Fruit fly (Drosophila melanogaster) whole organism, embryonic: Measurements from ENCODE around the gene Tis11.

Source experiments
- Adf1 ChIP-seq: fragments of 200-800 bp; sonication (Bioruptor generic); IDR thresholded peaks from 2 replicates; pipeline ENCODE4 v1.3.6; 2022; ENCODE audit warnings: missing biosample characterization, missing genetic modification characterization
- B-H2 ChIP-seq: fragments of 200-800 bp; sonication (Bioruptor generic); optimal IDR thresholded peaks from 2 replicates; lab custom pipeline; 2018; ENCODE audit warnings: missing biosample characterization, mild to moderate bottlenecking, missing genetic modification characterization
- BtbVII ChIP-seq: fragments of 200-800 bp; sonication (Bioruptor generic); optimal IDR thresholded peaks from 3 replicates; lab custom pipeline; 2017; ENCODE audit warnings: missing biosample characterization, mild to moderate bottlenecking, missing genetic modification characterization
- Bteb2 ChIP-seq: fragments of 200-800 bp; sonication (Bioruptor generic); optimal IDR thresholded peaks from 2 replicates; lab custom pipeline; 2016; ENCODE audit warnings: missing biosample characterization, missing genetic modification characterization
- CG11504 ChIP-seq: fragments of 200-800 bp; sonication (Bioruptor generic); optimal IDR thresholded peaks from 3 replicates; lab custom pipeline; 2019; ENCODE audit warnings: missing biosample characterization, mild to moderate bottlenecking, missing genetic modification characterization, moderate library complexity
- CG13775 ChIP-seq: fragments of 200-800 bp; sonication (Bioruptor generic); optimal IDR thresholded peaks from 3 replicates; lab custom pipeline; 2017; ENCODE audit warnings: missing biosample characterization, mild to moderate bottlenecking, missing genetic modification characterization
- CG1603 ChIP-seq: fragments of 200-800 bp; sonication (Bioruptor generic); optimal IDR thresholded peaks from 2 replicates; lab custom pipeline; 2019; ENCODE audit warnings: missing biosample characterization, mild to moderate bottlenecking, missing genetic modification characterization, moderate library complexity
- CG1647 ChIP-seq: fragments of 200-800 bp; sonication (Bioruptor generic); optimal IDR thresholded peaks from 3 replicates; lab custom pipeline; 2016; ENCODE audit warnings: missing biosample characterization, missing genetic modification characterization
- CG1792 ChIP-seq: fragments of 200-800 bp; sonication (Bioruptor generic); optimal IDR thresholded peaks from 2 replicates; lab custom pipeline; 2016; ENCODE audit warnings: missing biosample characterization, missing genetic modification characterization
- CG18011 ChIP-seq: fragments of 200-800 bp; sonication (Bioruptor generic); optimal IDR thresholded peaks from 2 replicates; lab custom pipeline; 2017; ENCODE audit warnings: missing biosample characterization, missing genetic modification characterization, mild to moderate bottlenecking, moderate library complexity, missing genotype
- CG1832 ChIP-seq: fragments of 200-800 bp; sonication (Bioruptor generic); optimal IDR thresholded peaks from 2 replicates; lab custom pipeline; 2017; ENCODE audit warnings: missing biosample characterization, mild to moderate bottlenecking, missing genetic modification characterization, inconsistent platforms
- CG3163 ChIP-seq: fragments of 200-800 bp; sonication (Bioruptor generic); optimal IDR thresholded peaks from 3 replicates; lab custom pipeline; 2016; ENCODE audit warnings: missing biosample characterization, missing genetic modification characterization
- CG3407 ChIP-seq: fragments of 200-800 bp; sonication (Bioruptor generic); optimal IDR thresholded peaks from 2 replicates; lab custom pipeline; 2018; ENCODE audit warnings: missing biosample characterization, mild to moderate bottlenecking, missing genetic modification characterization
- CG3995 ChIP-seq: fragments of 200-800 bp; sonication (Bioruptor generic); optimal IDR thresholded peaks from 3 replicates; lab custom pipeline; 2016; ENCODE audit warnings: missing biosample characterization, missing genetic modification characterization
- CG4617 ChIP-seq: fragments of 200-800 bp; sonication (Bioruptor generic); optimal IDR thresholded peaks from 3 replicates; lab custom pipeline; 2016; ENCODE audit warnings: missing biosample characterization, missing genetic modification characterization, borderline replicate concordance
- CG4820 ChIP-seq: fragments of 200-800 bp; sonication (Bioruptor generic); optimal IDR thresholded peaks from 3 replicates; lab custom pipeline; 2016; ENCODE audit warnings: missing biosample characterization, missing genetic modification characterization
- CG9215 ChIP-seq: fragments of 200-800 bp; sonication (Bioruptor generic); IDR thresholded peaks from 2 replicates; pipeline ENCODE4 v1.3.6; 2022; ENCODE audit warnings: missing biosample characterization, missing genetic modification characterization
- CG9609 ChIP-seq: fragments of 200-800 bp; sonication (Bioruptor generic); optimal IDR thresholded peaks from 3 replicates; lab custom pipeline; 2016; ENCODE audit warnings: missing biosample characterization, missing genetic modification characterization
- Dll ChIP-seq: fragments of 200-800 bp; sonication (Bioruptor generic); IDR thresholded peaks from 4 replicates; pipeline ENCODE4 v1.3.6; 2022; ENCODE audit warnings: missing biosample characterization, missing genetic modification characterization; ENCODE audit not compliant: partially characterized antibody
- Dref ChIP-seq: fragments of 200-800 bp; sonication (Bioruptor generic); IDR thresholded peaks from 2 replicates; pipeline ENCODE4 v1.3.6; 2022; ENCODE audit warnings: missing biosample characterization, missing genetic modification characterization
- Fer2 ChIP-seq: fragments of 200-800 bp; sonication (Bioruptor generic); optimal IDR thresholded peaks from 2 replicates; lab custom pipeline; 2018; ENCODE audit warnings: missing biosample characterization, mild to moderate bottlenecking, missing genetic modification characterization, moderate library complexity
- Hr78 ChIP-seq, 2 experiments: fragments of 200-800 bp in 1 of 2; fragments of >200 bp in 1 of 2; sonication (Bioruptor generic) in 1 of 2; optimal IDR thresholded peaks; 2 replicates each; lab custom pipeline; 2017 to 2019; ENCODE audit warnings: missing biosample characterization in 2 of 2, missing genetic modification characterization in 2 of 2, mild to moderate bottlenecking in 1 of 2, moderate library complexity in 1 of 2
- Mes4 ChIP-seq: fragments of 200-800 bp; sonication (Bioruptor generic); optimal IDR thresholded peaks from 2 replicates; lab custom pipeline; 2016; ENCODE audit warnings: missing biosample characterization, missing genetic modification characterization
- NK7.1 ChIP-seq: fragments of 200-800 bp; sonication (Bioruptor generic); optimal IDR thresholded peaks from 3 replicates; lab custom pipeline; 2016; ENCODE audit warnings: missing biosample characterization, missing genetic modification characterization
- Neu2 ChIP-seq: fragments of 200-800 bp; sonication (Bioruptor generic); optimal IDR thresholded peaks from 3 replicates; lab custom pipeline; 2016; ENCODE audit warnings: missing biosample characterization, missing genetic modification characterization, borderline replicate concordance
- Rx ChIP-seq: fragments of 200-800 bp; sonication (Bioruptor generic); IDR thresholded peaks from 2 replicates; pipeline ENCODE4 v1.3.6; 2022; ENCODE audit warnings: missing biosample characterization, missing genetic modification characterization
- abd-A ChIP-seq: fragments of 200-800 bp; sonication (Bioruptor generic); optimal IDR thresholded peaks from 3 replicates; lab custom pipeline; 2019; ENCODE audit warnings: missing biosample characterization, mild to moderate bottlenecking, missing genetic modification characterization, moderate library complexity
- ac ChIP-seq: fragments of 200-800 bp; sonication (Bioruptor generic); optimal IDR thresholded peaks from 3 replicates; lab custom pipeline; 2017; ENCODE audit warnings: missing biosample characterization, mild to moderate bottlenecking, missing genetic modification characterization
- amos ChIP-seq: fragments of 200-800 bp; sonication (Bioruptor generic); IDR thresholded peaks from 2 replicates; pipeline ENCODE4 v1.3.6; 2022; ENCODE audit warnings: missing biosample characterization, missing genetic modification characterization; ENCODE audit not compliant: partially characterized antibody
- ap ChIP-seq: fragments of 200-800 bp; sonication (Bioruptor generic); IDR thresholded peaks from 2 replicates; pipeline ENCODE4 v1.3.6; 2022; ENCODE audit warnings: missing biosample characterization, missing genetic modification characterization
- ash1 ChIP-seq: fragments of 200-800 bp; sonication (Bioruptor generic); optimal IDR thresholded peaks from 2 replicates; lab custom pipeline; 2018; ENCODE audit warnings: missing biosample characterization, mild to moderate bottlenecking, missing genetic modification characterization
- bsh ChIP-seq, 2 experiments: fragments of 200-800 bp; sonication (Bioruptor generic); optimal IDR thresholded peaks; 2 replicates each; lab custom pipeline; 2017 to 2018; ENCODE audit warnings: mild to moderate bottlenecking in 2 of 2, missing biosample characterization in 2 of 2, missing genetic modification characterization in 2 of 2, moderate library complexity in 1 of 2
- cad ChIP-seq: fragments of >200 bp; optimal IDR thresholded peaks from 2 replicates; lab custom pipeline; 2017; ENCODE audit warnings: missing biosample characterization, missing genetic modification characterization
- corto ChIP-seq: fragments of 200-800 bp; sonication (Bioruptor generic); optimal IDR thresholded peaks from 2 replicates; lab custom pipeline; 2016; ENCODE audit warnings: missing biosample characterization, mild to moderate bottlenecking, missing genetic modification characterization, moderate library complexity
- dati ChIP-seq: fragments of 200-800 bp; sonication (Bioruptor generic); IDR thresholded peaks from 2 replicates; pipeline ENCODE4 v1.3.6; 2022; ENCODE audit warnings: missing biosample characterization, missing genetic modification characterization
- dysf ChIP-seq: fragments of 200-800 bp; sonication (Bioruptor generic); IDR thresholded peaks from 3 replicates; pipeline ENCODE4 v1.3.6; 2022; ENCODE audit warnings: missing biosample characterization, missing genetic modification characterization
- fd3F ChIP-seq: fragments of 200-800 bp; sonication (Bioruptor generic); optimal IDR thresholded peaks from 2 replicates; lab custom pipeline; 2018; ENCODE audit warnings: missing biosample characterization, mild to moderate bottlenecking, missing genetic modification characterization, moderate library complexity
- gcm ChIP-seq: fragments of 200-800 bp; sonication (Bioruptor generic); optimal IDR thresholded peaks from 2 replicates; lab custom pipeline; 2019; ENCODE audit warnings: missing biosample characterization, mild to moderate bottlenecking, missing genetic modification characterization, moderate library complexity
- hkb ChIP-seq, 2 experiments: fragments of 200-800 bp in 1 of 2; fragments of >200 bp in 1 of 2; sonication (Bioruptor generic) in 1 of 2; IDR thresholded peaks in 1 of 2; optimal IDR thresholded peaks in 1 of 2; 2 replicates each; pipeline versions ENCODE4 v1.3.6 to Lab custom; 2017 to 2022; ENCODE audit warnings: missing biosample characterization in 1 of 2, missing genetic modification characterization in 1 of 2
- mam ChIP-seq: fragments of 200-800 bp; sonication (Bioruptor generic); optimal IDR thresholded peaks from 3 replicates; lab custom pipeline; 2016; ENCODE audit warnings: missing biosample characterization, missing genetic modification characterization
- nmo ChIP-seq: fragments of 200-800 bp; sonication (Bioruptor generic); optimal IDR thresholded peaks from 2 replicates; lab custom pipeline; 2018; ENCODE audit warnings: missing biosample characterization, mild to moderate bottlenecking, missing genetic modification characterization, moderate library complexity
- pfk ChIP-seq: fragments of 200-800 bp; sonication (Bioruptor generic); optimal IDR thresholded peaks from 2 replicates; lab custom pipeline; 2018; ENCODE audit warnings: missing biosample characterization, mild to moderate bottlenecking, missing genetic modification characterization, moderate library complexity
- sd ChIP-seq: fragments of 200-800 bp; sonication (Bioruptor generic); optimal IDR thresholded peaks from 3 replicates; lab custom pipeline; 2018; ENCODE audit warnings: missing biosample characterization, mild to moderate bottlenecking, missing genetic modification characterization, moderate library complexity
- sna ChIP-seq: fragments of 200-800 bp; sonication (Bioruptor generic); IDR thresholded peaks from 2 replicates; pipeline ENCODE4 v1.3.6; 2022; ENCODE audit warnings: missing biosample characterization, missing genetic modification characterization; ENCODE audit not compliant: partially characterized antibody
- tgo ChIP-seq: fragments of 200-800 bp; sonication (Bioruptor generic); IDR thresholded peaks from 3 replicates; pipeline ENCODE4 v1.3.6; 2022; ENCODE audit warnings: missing biosample characterization, missing genetic modification characterization
- ttk ChIP-seq: fragments of 200-800 bp; sonication (Bioruptor generic); IDR thresholded peaks from 2 replicates; pipeline ENCODE4 v2.1.2; 2022; ENCODE audit warnings: missing biosample characterization, missing genetic modification characterization
- z ChIP-seq: fragments of 200-800 bp; sonication (Bioruptor generic); IDR thresholded peaks from 3 replicates; pipeline ENCODE4 v1.3.6; 2022; ENCODE audit warnings: missing biosample characterization, missing genetic modification characterization
- zen ChIP-seq: fragments of 200-800 bp; sonication (Bioruptor generic); optimal IDR thresholded peaks from 3 replicates; lab custom pipeline; 2018; ENCODE audit warnings: missing biosample characterization, mild to moderate bottlenecking, missing genetic modification characterization, moderate library complexity
- zfh1 ChIP-seq: fragments of 200-800 bp; sonication (Bioruptor generic); IDR thresholded peaks from 3 replicates; pipeline ENCODE4 v1.3.6; 2022; ENCODE audit warnings: missing biosample characterization, missing genetic modification characterization
- zfh2 ChIP-seq: fragments of 200-800 bp; sonication (Bioruptor generic); optimal IDR thresholded peaks from 2 replicates; lab custom pipeline; 2016; ENCODE audit warnings: missing biosample characterization, missing genetic modification characterization

Tis11 gene

dm6 chrX:12653574-12653973, 5.6 kb upstream of the Tis11 start, which contains the start of gene CkIalpha (continued):
- TF ChIP-seq nmo (GFP tag; lab: Kevin White, UChicago) (peak; percentile 62), CG13775 (GFP tag; lab: Kevin White, UChicago) (peak; percentile 27), B-H2 (GFP tag; lab: Kevin White, UChicago) (peak; percentile 83), BtbVII (GFP tag; lab: Kevin White, UChicago) (no peak), ttk (GFP tag; lab: Robert Waterston, UW) (no peak), dati (GFP tag; lab: Robert Waterston, UW) (no peak), CG1832 (no peak), CG1647 (GFP tag; lab: Kevin White, UChicago) (peak; percentile 41), CG9215 (GFP tag; lab: Robert Waterston, UW) (no peak), CG1792 (GFP tag; lab: Kevin White, UChicago) (peak; percentile 49), Mes4 (no peak), z (GFP tag; lab: Robert Waterston, UW) (no peak), CG1603 (tag; lab: Kevin White, UChicago) (peak; percentile 88), CG3995 (GFP tag; lab: Kevin White, UChicago) (peak; percentile 79), cad (no peak), gcm (no peak), Rx (GFP tag; lab: Robert Waterston, UW) (no peak), Dref (GFP tag; lab: Robert Waterston, UW) (peak; percentile 97), ash1 (GFP tag; lab: Kevin White, UChicago) (peak; percentile 34), Bteb2 (GFP tag; lab: Kevin White, UChicago) (peak; percentile 48), fd3F (GFP tag; lab: Kevin White, UChicago) (no peak), bsh (GFP tag; optimal IDR thresholded peaks at IDR 0.05; lab: Kevin White, UChicago) (peak in 1 of 2 experiments; percentile 6), dysf (GFP tag; lab: Robert Waterston, UW) (peak; percentile 43; the same call in 2 of the 3 replicates), Dll (GFP tag; lab: Robert Waterston, UW) (peak; percentile 96), CG11504 (tag; lab: Kevin White, UChicago) (no peak), amos (peak; percentile 99)

DNA sequence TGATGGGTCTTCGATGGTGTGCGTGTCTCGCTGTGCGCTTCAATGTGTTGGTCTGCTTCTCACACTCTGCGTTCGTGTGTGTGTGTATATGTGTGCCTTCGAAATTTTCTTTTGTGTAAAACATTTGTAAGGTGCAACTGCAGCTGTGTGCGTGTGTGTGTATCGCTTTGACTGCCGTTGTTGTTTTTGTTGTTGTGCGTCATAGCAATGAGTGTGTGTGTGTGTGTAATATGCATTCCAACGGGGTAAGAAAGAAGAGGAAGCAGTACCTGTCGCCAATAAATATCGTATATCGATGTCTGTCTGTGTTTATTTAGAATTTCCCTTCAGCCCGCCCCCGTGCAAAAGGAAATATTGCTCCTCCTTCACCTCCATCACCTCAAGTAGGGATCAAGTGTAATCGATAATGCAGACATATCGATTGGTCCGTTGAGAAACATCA, 4.9 kb upstream of the Tis11 start:
- TF ChIP-seq tgo (GFP tag; lab: Robert Waterston, UW) (no peak), Neu2 (GFP tag; lab: Kevin White, UChicago) (no peak), Fer2 (tag; lab: Kevin White, UChicago) (no peak), CG18011 (GFP tag; lab: Kevin White, UChicago) (no peak), zfh1 (GFP tag; lab: Robert Waterston, UW) (no peak), CG3407 (GFP tag; lab: Kevin White, UChicago) (no peak), abd-A (tag; lab: Kevin White, UChicago) (peak; percentile 57), pfk (no peak), zen (tag; lab: Kevin White, UChicago) (no peak), cad (no peak), zfh2 (GFP tag; lab: Kevin White, UChicago) (no peak), hkb (optimal IDR thresholded peaks at IDR 0.05; lab: Kevin White, UChicago) (no peak), hkb (GFP tag; IDR thresholded peaks at IDR 0.05; lab: Robert Waterston, UW) (no peak), ac (GFP tag; lab: Kevin White, UChicago) (no peak), Adf1 (GFP tag; lab: Robert Waterston, UW) (peak; percentile 37), CG9609 (GFP tag; lab: Kevin White, UChicago) (no peak), CG4820 (no peak), NK7.1 (GFP tag; lab: Kevin White, UChicago) (no peak), CG4617 (GFP tag; lab: Kevin White, UChicago) (peak; percentile 22), sna (GFP tag; lab: Robert Waterston, UW) (peak; percentile 56; the same call in 1 of the 2 replicates), corto (no peak), ap (GFP tag; lab: Robert Waterston, UW) (no peak), Hr78 (GFP tag; optimal IDR thresholded peaks at IDR 0.05; lab: Kevin White, UChicago) (no peak), sd (tag; lab: Kevin White, UChicago) (peak; percentile 95), mam (GFP tag; lab: Kevin White, UChicago) (no peak), CG3163 (GFP tag; lab: Kevin White, UChicago) (no peak)
